In the genomic region with DNA sequence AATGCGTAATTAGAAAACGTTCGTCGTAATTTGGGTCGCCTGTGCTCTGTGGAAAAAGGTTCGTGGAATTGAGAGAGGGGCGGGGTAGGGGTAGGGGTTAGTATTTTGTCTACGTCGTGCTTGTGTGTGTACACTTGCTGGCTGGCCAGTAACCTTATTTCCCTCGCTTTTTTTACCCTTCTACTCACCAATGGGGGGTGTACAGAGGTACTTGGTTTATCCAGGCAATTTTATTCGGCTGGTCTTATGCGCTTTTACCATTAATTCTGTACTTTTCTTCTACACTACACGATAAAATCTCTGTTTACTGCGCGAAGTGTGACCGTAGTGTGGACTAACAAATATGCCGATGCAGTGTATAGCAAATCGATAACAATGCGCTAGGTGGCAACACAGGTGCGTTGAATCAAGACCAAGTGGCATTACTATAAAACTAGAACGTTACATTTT, we compare ENCODE assay signal across 2 fruit fly cellular contexts.
TF ChIP-seq lines count a peak whose summit lies in the region.

tgo (minus strand) TSS at position 334 of the 450 bp plus-strand sequence.

TF ChIP-seq in whole organism, adult, 20 proteins besides CTCF, POLR2A, EP300 and RAD21 (continued from another document):
- TF ChIP-seq cic (GFP tag; optimal IDR thresholded peaks at IDR 0.05; lab: Kevin White, UChicago) (peak; percentile 44), CG33017 (tag; optimal IDR thresholded peaks at IDR 0.05; lab: Kevin White, UChicago) (no peak), CG14711 (tag; optimal IDR thresholded peaks at IDR 0.05; lab: Kevin White, UChicago) (no peak)

TF ChIP-seq in whole organism, embryonic, 481 proteins besides CTCF, POLR2A, EP300 and RAD21 (continued from another document and continues in another):
- TF ChIP-seq phol (tag; optimal IDR thresholded peaks at IDR 0.05; lab: Kevin White, UChicago) (peak; percentile 63), BEAF-32 (GFP tag; optimal IDR thresholded peaks at IDR 0.05; lab: Kevin White, UChicago) (peak; percentile 65), sna (GFP tag; IDR thresholded peaks at IDR 0.05; lab: Robert Waterston, UW; ENCODE audit: partially characterized antibody) (0 out of 2 replicates have a peak, but pooled peaks have one; percentile 23), knrl (GFP tag; IDR thresholded peaks at IDR 0.05; lab: Robert Waterston, UW; ENCODE audit: partially characterized antibody) (peak; percentile 47; the same call in 1 of the 3 replicates), lola (GFP tag; optimal IDR thresholded peaks at IDR 0.05; lab: Kevin White, UChicago) (no peak), CG2678 (tag; optimal IDR thresholded peaks at IDR 0.05; lab: Kevin White, UChicago) (no peak), CG2712 (tag; optimal IDR thresholded peaks at IDR 0.05; lab: Kevin White, UChicago) (peak; percentile 46), gsb (GFP tag; IDR thresholded peaks at IDR 0.05; lab: Robert Waterston, UW) (no peak), Gug (GFP tag; IDR thresholded peaks at IDR 0.05; lab: Robert Waterston, UW) (no peak), CG42726 (GFP tag; IDR thresholded peaks at IDR 0.05; lab: Robert Waterston, UW; ENCODE audit: partially characterized antibody) (no peak), fu2 (GFP tag; optimal IDR thresholded peaks at IDR 0.05; lab: Kevin White, UChicago) (no peak), Sin3A (optimal IDR thresholded peaks at IDR 0.05; lab: Kevin White, UChicago) (peak; percentile 65), Adf1 (GFP tag; IDR thresholded peaks at IDR 0.05; lab: Robert Waterston, UW) (peak; percentile 24; the same call in 1 of the 2 replicates), Myb (GFP tag; optimal IDR thresholded peaks at IDR 0.05; lab: Kevin White, UChicago) (peak; percentile 98), stwl (tag; optimal IDR thresholded peaks at IDR 0.05; lab: Kevin White, UChicago) (peak; percentile 71), tin (GFP tag; optimal IDR thresholded peaks at IDR 0.05; lab: Kevin White, UChicago) (no peak), tx (GFP tag; optimal IDR thresholded peaks at IDR 0.05; lab: Kevin White, UChicago) (no peak), bbx (GFP tag; IDR thresholded peaks at IDR 0.05; lab: Robert Waterston, UW; ENCODE audit: partially characterized antibody) (peak; percentile 36; the same call in 1 of the 2 replicates), dmrt11E (tag; optimal IDR thresholded peaks at IDR 0.05; lab: Kevin White, UChicago) (no peak), Bteb2 (GFP tag; optimal IDR thresholded peaks at IDR 0.05; lab: Kevin White, UChicago) (no peak), CG33213 (GFP tag; optimal IDR thresholded peaks at IDR 0.05; lab: Kevin White, UChicago) (peak; percentile 17), jing (GFP tag; optimal IDR thresholded peaks at IDR 0.05; lab: Kevin White, UChicago) (no peak), Camta (GFP tag; optimal IDR thresholded peaks at IDR 0.05; lab: Kevin White, UChicago) (no peak), CG8388 (GFP tag; optimal IDR thresholded peaks at IDR 0.05; lab: Kevin White, UChicago) (no peak), crol (GFP tag; IDR thresholded peaks at IDR 0.05; lab: Robert Waterston, UW) (peak; percentile 98), Fer1 (GFP tag; optimal IDR thresholded peaks at IDR 0.05; lab: Kevin White, UChicago) (peak; percentile 69), Ets97D (GFP tag; optimal IDR thresholded peaks at IDR 0.05; lab: Kevin White, UChicago) (peak; percentile 52), Rx (GFP tag; IDR thresholded peaks at IDR 0.05; lab: Robert Waterston, UW) (no peak), CG15269 (tag; optimal IDR thresholded peaks at IDR 0.05; lab: Kevin White, UChicago) (no peak), Blimp-1 (GFP tag; optimal IDR thresholded peaks at IDR 0.05; lab: Kevin White, UChicago) (no peak), cg (GFP tag; optimal IDR thresholded peaks at IDR 0.05; lab: Kevin White, UChicago) (peak; percentile 72), Abd-B (GFP tag; optimal IDR thresholded peaks at IDR 0.05; lab: Kevin White, UChicago) (peak; percentile 21), CG6175 (GFP tag; IDR thresholded peaks at IDR 0.05; lab: Robert Waterston, UW) (no peak), CG7987 (GFP tag; optimal IDR thresholded peaks at IDR 0.05; lab: Kevin White, UChicago) (peak; percentile 7), btn (GFP tag; optimal IDR thresholded peaks at IDR 0.05; lab: Kevin White, UChicago) (no peak), Dbx (GFP tag; IDR thresholded peaks at IDR 0.05; lab: Robert Waterston, UW) (no peak), CG3726 (GFP tag; IDR thresholded peaks at IDR 0.05; lab: Robert Waterston, UW) (no peak), CG13123 (GFP tag; optimal IDR thresholded peaks at IDR 0.05; lab: Kevin White, UChicago) (no peak), CG8924 (tag; optimal IDR thresholded peaks at IDR 0.05; lab: Kevin White, UChicago) (peak; percentile 29), mam (GFP tag; optimal IDR thresholded peaks at IDR 0.05; lab: Kevin White, UChicago) (no peak), C15 (GFP tag; IDR thresholded peaks at IDR 0.05; lab: Robert Waterston, UW) (no peak), CG8290 (GFP tag; optimal IDR thresholded peaks at IDR 0.05; lab: Kevin White, UChicago) (no peak), CG8290 (tag; optimal IDR thresholded peaks at IDR 0.05; lab: Kevin White, UChicago) (no peak), stc (GFP tag; IDR thresholded peaks at IDR 0.05; lab: Robert Waterston, UW) (no peak), nau (GFP tag; optimal IDR thresholded peaks at IDR 0.05; lab: Kevin White, UChicago) (no peak), CG10543 (GFP tag; optimal IDR thresholded peaks at IDR 0.05; lab: Kevin White, UChicago) (peak; percentile 36), ac (GFP tag; optimal IDR thresholded peaks at IDR 0.05; lab: Kevin White, UChicago) (no peak), CG17385 (GFP tag; optimal IDR thresholded peaks at IDR 0.05; lab: Kevin White, UChicago) (no peak), danr (GFP tag; IDR thresholded peaks at IDR 0.05; lab: Robert Waterston, UW) (no peak), CG1603 (tag; optimal IDR thresholded peaks at IDR 0.05; lab: Kevin White, UChicago) (peak; percentile 82), kni (GFP tag; optimal IDR thresholded peaks at IDR 0.05; lab: Kevin White, UChicago) (peak; percentile 72), Bgb (GFP tag; IDR thresholded peaks at IDR 0.05; lab: Robert Waterston, UW; ENCODE audit: partially characterized antibody) (peak; percentile 31; the same call in 1 of the 2 replicates), CG15514 (GFP tag; optimal IDR thresholded peaks at IDR 0.05; lab: Kevin White, UChicago) (peak; percentile 75), CG34376 (GFP tag; optimal IDR thresholded peaks at IDR 0.05; lab: Kevin White, UChicago) (peak; percentile 62), nmo (GFP tag; optimal IDR thresholded peaks at IDR 0.05; lab: Kevin White, UChicago) (peak; percentile 52), chinmo (GFP tag; IDR thresholded peaks at IDR 0.05; lab: Robert Waterston, UW; ENCODE audit: partially characterized antibody) (0 out of 4 replicates have a peak, but pooled peaks have one; percentile 67), Dref (GFP tag; IDR thresholded peaks at IDR 0.05; lab: Robert Waterston, UW) (peak; percentile 89), CG14710 (tag; optimal IDR thresholded peaks at IDR 0.05; lab: Kevin White, UChicago) (peak; percentile 80), unc-4 (GFP tag; IDR thresholded peaks at IDR 0.05; lab: Robert Waterston, UW; ENCODE audit: partially characterized antibody) (peak; percentile 59; the same call in 1 of the 2 replicates), twi (tag; optimal IDR thresholded peaks at IDR 0.05; lab: Kevin White, UChicago) (no peak), CG14965 (GFP tag; optimal IDR thresholded peaks at IDR 0.05; lab: Kevin White, UChicago; ENCODE audit: borderline replicate concordance) (no peak), CoRest (tag; optimal IDR thresholded peaks at IDR 0.05; lab: Kevin White, UChicago) (peak; percentile 52), CG12769 (tag; optimal IDR thresholded peaks at IDR 0.05; lab: Kevin White, UChicago) (no peak), MBD-R2 (GFP tag; IDR thresholded peaks at IDR 0.05; lab: Robert Waterston, UW) (peak; percentile 48), ttk (GFP tag; IDR thresholded peaks at IDR 0.05; lab: Robert Waterston, UW) (no peak), CG15601 (tag; optimal IDR thresholded peaks at IDR 0.05; lab: Kevin White, UChicago) (peak; percentile 33), CG6791 (GFP tag; IDR thresholded peaks at IDR 0.05; lab: Robert Waterston, UW; ENCODE audit: partially characterized antibody) (0 out of 3 replicates have a peak, but pooled peaks have one; percentile 55), CrebB (tag; optimal IDR thresholded peaks at IDR 0.05; lab: Kevin White, UChicago) (peak; percentile 13), Mad (GFP tag; optimal IDR thresholded peaks at IDR 0.05; lab: Kevin White, UChicago) (peak; percentile 11), CG1602 (GFP tag; optimal IDR thresholded peaks at IDR 0.05; lab: Kevin White, UChicago) (no peak), CG12155 (GFP tag; optimal IDR thresholded peaks at IDR 0.05; lab: Kevin White, UChicago) (peak; percentile 3), Ravus (GFP tag; IDR thresholded peaks at IDR 0.05; lab: Robert Waterston, UW) (no peak), zfh1 (GFP tag; IDR thresholded peaks at IDR 0.05; lab: Robert Waterston, UW) (0 out of 3 replicates have a peak, but pooled peaks have one; percentile 22), sens (GFP tag; lab: Kevin White, UChicago) (peak; percentile 88), CG30020 (tag; optimal IDR thresholded peaks at IDR 0.05; lab: Kevin White, UChicago) (peak; percentile 43), Scr (GFP tag; IDR thresholded peaks at IDR 0.05; lab: Robert Waterston, UW; ENCODE audit: partially characterized antibody) (peak; percentile 52), klu (GFP tag; IDR thresholded peaks at IDR 0.05; lab: Robert Waterston, UW) (no peak), trem (tag; optimal IDR thresholded peaks at IDR 0.05; lab: Kevin White, UChicago) (peak; percentile 73), CG2120 (GFP tag; optimal IDR thresholded peaks at IDR 0.05; lab: Kevin White, UChicago) (peak; percentile 4), kah (GFP tag; optimal IDR thresholded peaks at IDR 0.05; lab: Kevin White, UChicago) (no peak), CG4424 (GFP tag; optimal IDR thresholded peaks at IDR 0.05; lab: Kevin White, UChicago) (no peak), CG17359 (tag; optimal IDR thresholded peaks at IDR 0.05; lab: Kevin White, UChicago) (peak; percentile 11), gt (GFP tag; IDR thresholded peaks at IDR 0.05; lab: Robert Waterston, UW) (no peak), tio (GFP tag; optimal IDR thresholded peaks at IDR 0.05; lab: Kevin White, UChicago) (no peak), lmd (GFP tag; IDR thresholded peaks at IDR 0.05; lab: Robert Waterston, UW) (no peak), HmgZ (tag; optimal IDR thresholded peaks at IDR 0.05; lab: Kevin White, UChicago) (peak; percentile 85), p53 (GFP tag; optimal IDR thresholded peaks at IDR 0.05; lab: Kevin White, UChicago) (no peak), chif (GFP tag; optimal IDR thresholded peaks at IDR 0.05; lab: Kevin White, UChicago) (no peak), Lpt (GFP tag; optimal IDR thresholded peaks at IDR 0.05; lab: Kevin White, UChicago) (no peak), CG4617 (GFP tag; optimal IDR thresholded peaks at IDR 0.05; lab: Kevin White, UChicago; ENCODE audit: borderline replicate concordance) (peak; percentile 97), ken (GFP tag; IDR thresholded peaks at IDR 0.05; lab: Robert Waterston, UW) (no peak), CG18764 (GFP tag; optimal IDR thresholded peaks at IDR 0.05; lab: Kevin White, UChicago) (peak; percentile 0), Rfx (GFP tag; IDR thresholded peaks at IDR 0.05; lab: Robert Waterston, UW) (peak; percentile 34; the same call in 1 of the 2 replicates), ATbp (GFP tag; optimal IDR thresholded peaks at IDR 0.05; lab: Kevin White, UChicago) (no peak), yki (optimal IDR thresholded peaks at IDR 0.05; lab: Kevin White, UChicago) (no peak), CG7372 (GFP tag; IDR thresholded peaks at IDR 0.05; lab: Robert Waterston, UW) (no peak), gfzf (GFP tag; optimal IDR thresholded peaks at IDR 0.05; lab: Kevin White, UChicago) (peak; percentile 90), odd (GFP tag; optimal IDR thresholded peaks at IDR 0.05; lab: Kevin White, UChicago) (peak; percentile 1), YL-1 (GFP tag; optimal IDR thresholded peaks at IDR 0.05; lab: Kevin White, UChicago) (peak; percentile 96), D (optimal IDR thresholded peaks at IDR 0.05; lab: Kevin White, UChicago) (no peak), D (GFP tag; optimal IDR thresholded peaks at IDR 0.05; lab: Kevin White, UChicago) (no peak), al (GFP tag; IDR thresholded peaks at IDR 0.05; lab: Robert Waterston, UW) (no peak), CG12942 (GFP tag; optimal IDR thresholded peaks at IDR 0.05; lab: Kevin White, UChicago) (no peak), CG5180 (GFP tag; optimal IDR thresholded peaks at IDR 0.05; lab: Kevin White, UChicago) (no peak), E2f1 (GFP tag; IDR thresholded peaks at IDR 0.05; lab: Robert Waterston, UW) (no peak), caup (GFP tag; optimal IDR thresholded peaks at IDR 0.05; lab: Kevin White, UChicago; ENCODE audit: severe bottlenecking) (no peak), fd64A (GFP tag; optimal IDR thresholded peaks at IDR 0.05; lab: Kevin White, UChicago) (no peak), CG34422 (GFP tag; IDR thresholded peaks at IDR 0.05; lab: Robert Waterston, UW) (peak; percentile 83; the same call in 1 of the 3 replicates), MESR4 (GFP tag; optimal IDR thresholded peaks at IDR 0.05; lab: Kevin White, UChicago) (peak; percentile 96), zf30C (GFP tag; optimal IDR thresholded peaks at IDR 0.05; lab: Kevin White, UChicago) (no peak), CG11093 (GFP tag; IDR thresholded peaks at IDR 0.05; lab: Robert Waterston, UW) (no peak), CG16813 (GFP tag; IDR thresholded peaks at IDR 0.05; lab: Robert Waterston, UW; ENCODE audit: partially characterized antibody) (peak; percentile 11; the same call in 1 of the 3 replicates), lab (GFP tag; optimal IDR thresholded peaks at IDR 0.05; lab: Kevin White, UChicago) (no peak), Doc3 (GFP tag; IDR thresholded peaks at IDR 0.05; lab: Robert Waterston, UW; ENCODE audit: partially characterized antibody) (no peak), shn (GFP tag; optimal IDR thresholded peaks at IDR 0.05; lab: Kevin White, UChicago) (no peak), Bdp1 (GFP tag; optimal IDR thresholded peaks at IDR 0.05; lab: Kevin White, UChicago) (no peak), Hmx (GFP tag; optimal IDR thresholded peaks at IDR 0.05; lab: Kevin White, UChicago) (no peak), Dll (GFP tag; IDR thresholded peaks at IDR 0.05; lab: Robert Waterston, UW; ENCODE audit: partially characterized antibody) (0 out of 4 replicates have a peak, but pooled peaks have one; percentile 58), insv (GFP tag; optimal IDR thresholded peaks at IDR 0.05; lab: Kevin White, UChicago) (peak in 1 of 2 experiments; percentile 38), CG2889 (GFP tag; IDR thresholded peaks at IDR 0.05; lab: Robert Waterston, UW) (no peak), CG9727 (GFP tag; optimal IDR thresholded peaks at IDR 0.05; lab: Kevin White, UChicago) (peak; percentile 9)
